Fruit fly (Drosophila melanogaster): ENCODE results near the gene Ir8a.

Ir8a gene

dm6 chrX:9243417-9243884, 7.1 kb upstream of the Ir8a start, which contains the start of the genes mxc and Larp7 (continued):
- TF ChIP-seq tx (GFP tag; optimal IDR thresholded peaks at IDR 0.05) (peak; percentile 54), slp2 (GFP tag; optimal IDR thresholded peaks at IDR 0.05) (peak; percentile 57), sisA (GFP tag; IDR thresholded peaks at IDR 0.05) (peak; percentile 66), CG8944 (GFP tag; optimal IDR thresholded peaks at IDR 0.05) (peak; percentile 64), CG5180 (GFP tag; optimal IDR thresholded peaks at IDR 0.05) (no peak), CG10979 (tag; optimal IDR thresholded peaks at IDR 0.05) (peak; percentile 27), Deaf1 (tag; optimal IDR thresholded peaks at IDR 0.05) (no peak), BtbVII (GFP tag; optimal IDR thresholded peaks at IDR 0.05) (no peak), CG1024 (GFP tag; IDR thresholded peaks at IDR 0.05) (no peak), phol (tag; optimal IDR thresholded peaks at IDR 0.05) (peak; percentile 70), CG4424 (GFP tag; optimal IDR thresholded peaks at IDR 0.05) (peak; percentile 34), row (GFP tag; IDR thresholded peaks at IDR 0.05) (peak; percentile 91), CG17912 (GFP tag; optimal IDR thresholded peaks at IDR 0.05) (peak; percentile 4), vfl (GFP tag; optimal IDR thresholded peaks at IDR 0.05) (peak; percentile 47), unc-4 (GFP tag; IDR thresholded peaks at IDR 0.05; ENCODE audit: partially characterized antibody) (peak; percentile 92), CG6765 (GFP tag; optimal IDR thresholded peaks at IDR 0.05) (no peak), CG13287 (GFP tag; IDR thresholded peaks at IDR 0.05; ENCODE audit: partially characterized antibody) (peak; percentile 85), MTF-1 (GFP tag; optimal IDR thresholded peaks at IDR 0.05; ENCODE audit: borderline replicate concordance) (no peak), amos (GFP tag; IDR thresholded peaks at IDR 0.05; ENCODE audit: partially characterized antibody) (peak; percentile 71), sens-2 (GFP tag; IDR thresholded peaks at IDR 0.05) (no peak), Optix (GFP tag; IDR thresholded peaks at IDR 0.05) (peak; percentile 32; the same call in 1 of the 3 replicates), CG3163 (GFP tag; optimal IDR thresholded peaks at IDR 0.05) (peak; percentile 32), CG12299 (tag; optimal IDR thresholded peaks at IDR 0.05) (peak; percentile 8), CG3838 (GFP tag; optimal IDR thresholded peaks at IDR 0.05) (no peak), CG6854 (GFP tag; optimal IDR thresholded peaks at IDR 0.05) (no peak), Dll (GFP tag; IDR thresholded peaks at IDR 0.05; ENCODE audit: partially characterized antibody) (peak; percentile 93), CG17385 (GFP tag; optimal IDR thresholded peaks at IDR 0.05) (peak; percentile 27), Taf1 (GFP tag; IDR thresholded peaks at IDR 0.05) (0 out of 2 replicates have a peak, but pooled peaks have one; percentile 28), dmrt99B (tag; optimal IDR thresholded peaks at IDR 0.05) (no peak), ERR (GFP tag; optimal IDR thresholded peaks at IDR 0.05) (peak; percentile 24), pho (GFP tag; optimal IDR thresholded peaks at IDR 0.05) (peak; percentile 70), CG2199 (GFP tag; IDR thresholded peaks at IDR 0.05) (no peak), NfI (GFP tag; optimal IDR thresholded peaks at IDR 0.05) (peak; percentile 60), bsh (GFP tag; optimal IDR thresholded peaks at IDR 0.05) (peak in 1 of 2 experiments; percentile 36), CG18011 (GFP tag; optimal IDR thresholded peaks at IDR 0.05) (no peak), prd (optimal IDR thresholded peaks at IDR 0.05) (no peak), prd (GFP tag; IDR thresholded peaks at IDR 0.05) (peak; percentile 73; the same call in 2 of the 3 replicates), sqz (GFP tag; optimal IDR thresholded peaks at IDR 0.05) (no peak), zen (tag; optimal IDR thresholded peaks at IDR 0.05) (peak; percentile 41), run (tag; optimal IDR thresholded peaks at IDR 0.05) (no peak), Atf3 (GFP tag; optimal IDR thresholded peaks at IDR 0.05) (no peak), pan (optimal IDR thresholded peaks at IDR 0.05) (no peak), pan (GFP tag; optimal IDR thresholded peaks at IDR 0.05 in 1 of 2, IDR thresholded peaks at IDR 0.05 in 1 of 2) (peak in 1 of 2 experiments; percentile 38), pzg (GFP tag; optimal IDR thresholded peaks at IDR 0.05) (peak; percentile 65), ara (GFP tag; IDR thresholded peaks at IDR 0.05) (no peak), Hmr (GFP tag; optimal IDR thresholded peaks at IDR 0.05) (no peak), Hand (GFP tag; optimal IDR thresholded peaks at IDR 0.05) (no peak), psq (GFP tag; optimal IDR thresholded peaks at IDR 0.05) (no peak), NC2β (GFP tag; optimal IDR thresholded peaks at IDR 0.05) (peak; percentile 36), CG34224 (GFP tag; IDR thresholded peaks at IDR 0.05; ENCODE audit: partially characterized antibody) (peak; percentile 83)
